Fruit fly (Drosophila melanogaster) whole organism, wandering third instar larva: ENCODE measurements around the gene Fbp1.

ENCODE experiments used
- Abd-B ChIP-seq: fragments of >200 bp; optimal IDR thresholded peaks from 2 replicates; lab custom pipeline; 2017; ENCODE audit warnings: missing biosample characterization, missing genetic modification characterization
- CG32264 ChIP-seq: fragments of 200-800 bp; sonication (Bioruptor generic); optimal IDR thresholded peaks from 2 replicates; lab custom pipeline; 2016; ENCODE audit warnings: missing biosample characterization, missing genetic modification characterization
- CG9705 ChIP-seq: fragments of 200-800 bp; sonication (Bioruptor generic); optimal IDR thresholded peaks from 2 replicates; lab custom pipeline; 2018; ENCODE audit warnings: missing biosample characterization, mild to moderate bottlenecking, missing genetic modification characterization
- CrebA ChIP-seq: fragments of 200-800 bp; sonication (Bioruptor generic); optimal IDR thresholded peaks from 2 replicates; lab custom pipeline; 2016; ENCODE audit warnings: missing biosample characterization, mild to moderate bottlenecking, missing genetic modification characterization, borderline replicate concordance
- Dfd ChIP-seq: fragments of >200 bp; optimal IDR thresholded peaks from 2 replicates; lab custom pipeline; 2017; ENCODE audit warnings: missing biosample characterization, missing genetic modification characterization
- Dif ChIP-seq: fragments of 200-275, 200-300 bp; sonication (Bioruptor generic); optimal IDR thresholded peaks from 2 replicates; lab custom pipeline; 2018; ENCODE audit warnings: missing biosample characterization, missing genetic modification characterization; ENCODE audit not compliant: partially characterized antibody
- GATAd ChIP-seq: sonication (Bioruptor generic); optimal IDR thresholded peaks from 2 replicates; lab custom pipeline; 2016; ENCODE audit warnings: missing biosample characterization, missing genetic modification characterization
- HLH106 ChIP-seq: fragments of 200-800 bp; optimal IDR thresholded peaks from 3 replicates; lab custom pipeline; 2019; ENCODE audit warnings: missing biosample characterization, mild to moderate bottlenecking, missing genetic modification characterization, moderate library complexity
- Hnf4 ChIP-seq: fragments of 200-800 bp; sonication (Bioruptor generic); optimal IDR thresholded peaks from 2 replicates; lab custom pipeline; 2016; ENCODE audit warnings: missing biosample characterization, mild to moderate bottlenecking, missing genetic modification characterization
- Hr78 ChIP-seq: fragments of >200 bp; optimal IDR thresholded peaks from 2 replicates; lab custom pipeline; 2017; ENCODE audit warnings: missing biosample characterization, missing genetic modification characterization
- Hr83 ChIP-seq: fragments of 200-300 bp; sonication (Bioruptor generic); optimal IDR thresholded peaks from 2 replicates; lab custom pipeline; 2016; ENCODE audit warnings: missing biosample characterization, mild to moderate bottlenecking, missing genetic modification characterization, moderate library complexity; ENCODE audit not compliant: poor library complexity, severe bottlenecking
- Jra ChIP-seq: sonication (Bioruptor generic); optimal IDR thresholded peaks from 2 replicates; lab custom pipeline; 2016; ENCODE audit warnings: missing biosample characterization, missing genetic modification characterization
- Mio ChIP-seq: sonication (Bioruptor generic); optimal IDR thresholded peaks from 2 replicates; lab custom pipeline; 2016; ENCODE audit warnings: missing biosample characterization, missing genetic modification characterization
- Myc ChIP-seq: fragments of >200 bp; optimal IDR thresholded peaks from 2 replicates; lab custom pipeline; 2017
- N ChIP-seq: fragments of >200 bp; optimal IDR thresholded peaks from 2 replicates; lab custom pipeline; 2018; ENCODE audit warnings: missing biosample characterization, missing external identifiers, missing genetic modification characterization
- OdsH ChIP-seq: fragments of 200-800 bp; sonication (Bioruptor generic); optimal IDR thresholded peaks from 2 replicates; lab custom pipeline; 2016; ENCODE audit warnings: missing biosample characterization, mild to moderate bottlenecking, missing genetic modification characterization
- Rel ChIP-seq, 2 experiments: fragments of 200-800 bp; sonication (Bioruptor generic) in 1 of 2; optimal IDR thresholded peaks; 2 replicates in 1 of 2; 3 replicates in 1 of 2; lab custom pipeline; 2016 to 2019; ENCODE audit warnings: mild to moderate bottlenecking in 2 of 2, missing biosample characterization in 2 of 2, missing genetic modification characterization in 2 of 2, moderate library complexity in 1 of 2
- Sp1 ChIP-seq: fragments of 200-800 bp; sonication (Bioruptor generic); optimal IDR thresholded peaks from 3 replicates; lab custom pipeline; 2019; ENCODE audit warnings: missing biosample characterization, mild to moderate bottlenecking, missing genetic modification characterization, moderate library complexity
- Vsx2 ChIP-seq: fragments of 200-300, 225-300 bp; sonication (Bioruptor generic); optimal IDR thresholded peaks from 2 replicates; lab custom pipeline; 2018; ENCODE audit warnings: missing biosample characterization, missing genetic modification characterization; ENCODE audit not compliant: partially characterized antibody
- br ChIP-seq: fragments of 200-800 bp; sonication (Bioruptor generic); optimal IDR thresholded peaks from 2 replicates; lab custom pipeline; 2016; ENCODE audit warnings: missing biosample characterization, missing genetic modification characterization
- brk ChIP-seq: fragments of 200-800 bp; sonication (Bioruptor generic); optimal IDR thresholded peaks from 2 replicates; lab custom pipeline; 2016; ENCODE audit warnings: missing biosample characterization, mild to moderate bottlenecking, missing genetic modification characterization
- dl ChIP-seq, 2 experiments: fragments of 175-275, 200-275 bp in 1 of 2; fragments of 200-275 bp in 1 of 2; sonication (Bioruptor generic); optimal IDR thresholded peaks; lab custom pipeline; 2018; ENCODE audit warnings: mild to moderate bottlenecking in 2 of 2, missing biosample characterization in 2 of 2, missing genetic modification characterization in 2 of 2, moderate library complexity in 2 of 2; ENCODE audit not compliant: partially characterized antibody in 2 of 2, insufficient read depth in 1 of 2
- dmrt93B ChIP-seq: fragments of 200-800 bp; sonication (Bioruptor generic); optimal IDR thresholded peaks from 2 replicates; lab custom pipeline; 2018; ENCODE audit warnings: missing biosample characterization, mild to moderate bottlenecking, missing genetic modification characterization
- dsf ChIP-seq: sonication (Bioruptor generic); optimal IDR thresholded peaks from 2 replicates; lab custom pipeline; 2016; ENCODE audit warnings: missing biosample characterization, missing genetic modification characterization, borderline replicate concordance
- ey ChIP-seq: fragments of 200-800 bp; sonication (Bioruptor generic); optimal IDR thresholded peaks from 2 replicates; lab custom pipeline; 2016; ENCODE audit warnings: missing biosample characterization, missing genetic modification characterization
- foxo ChIP-seq, 2 experiments: fragments of 200-800 bp; sonication (Bioruptor generic); optimal IDR thresholded peaks; 2 replicates in 1 of 2; 3 replicates in 1 of 2; lab custom pipeline; 2016 to 2017; ENCODE audit warnings: missing biosample characterization in 2 of 2, missing genetic modification characterization in 2 of 2
- fru ChIP-seq: fragments of 200-800 bp; sonication (Bioruptor generic); optimal IDR thresholded peaks from 3 replicates; lab custom pipeline; 2016; ENCODE audit warnings: missing biosample characterization, mild to moderate bottlenecking, missing genetic modification characterization
- h ChIP-seq: fragments of 200-800 bp; sonication (Bioruptor generic); optimal IDR thresholded peaks from 3 replicates; lab custom pipeline; 2016; ENCODE audit warnings: missing biosample characterization, mild to moderate bottlenecking, missing genetic modification characterization
- jim ChIP-seq: fragments of 175-275, 200-325 bp; sonication (Bioruptor generic); optimal IDR thresholded peaks from 2 replicates; lab custom pipeline; 2016; ENCODE audit warnings: missing biosample characterization, mild to moderate bottlenecking, missing genetic modification characterization
- lola ChIP-seq: fragments of >200 bp; optimal IDR thresholded peaks from 2 replicates; lab custom pipeline; 2017; ENCODE audit warnings: missing biosample characterization, missing genetic modification characterization
- pan ChIP-seq: fragments of >200 bp; optimal IDR thresholded peaks from 2 replicates; lab custom pipeline; 2017
- psq ChIP-seq: fragments of 200-800 bp; sonication (Bioruptor generic); optimal IDR thresholded peaks from 3 replicates; lab custom pipeline; 2017; ENCODE audit warnings: missing biosample characterization, mild to moderate bottlenecking, missing genetic modification characterization, moderate library complexity
- rgr ChIP-seq: fragments of 200-800 bp; sonication (Bioruptor generic); optimal IDR thresholded peaks from 3 replicates; lab custom pipeline; 2016; ENCODE audit warnings: missing biosample characterization, mild to moderate bottlenecking, missing genetic modification characterization
- sage ChIP-seq: fragments of 200-800 bp; sonication (Bioruptor generic); optimal IDR thresholded peaks from 2 replicates; lab custom pipeline; 2016; ENCODE audit warnings: missing biosample characterization, mild to moderate bottlenecking, missing genetic modification characterization
- sv ChIP-seq: fragments of 200-800 bp; sonication (Bioruptor generic); optimal IDR thresholded peaks from 3 replicates; lab custom pipeline; 2016; ENCODE audit warnings: missing biosample characterization, missing genetic modification characterization
- tai ChIP-seq: sonication (Bioruptor generic); optimal IDR thresholded peaks from 2 replicates; lab custom pipeline; 2016; ENCODE audit warnings: missing biosample characterization, missing genetic modification characterization
- usp ChIP-seq: fragments of >200 bp; optimal IDR thresholded peaks from 2 replicates; lab custom pipeline; 2017; ENCODE audit warnings: missing biosample characterization, missing genetic modification characterization
- woc ChIP-seq: sonication (Bioruptor generic); optimal IDR thresholded peaks from 2 replicates; lab custom pipeline; 2016; ENCODE audit warnings: missing biosample characterization, mild to moderate bottlenecking, missing genetic modification characterization

The Fbp1 gene

DNA sequence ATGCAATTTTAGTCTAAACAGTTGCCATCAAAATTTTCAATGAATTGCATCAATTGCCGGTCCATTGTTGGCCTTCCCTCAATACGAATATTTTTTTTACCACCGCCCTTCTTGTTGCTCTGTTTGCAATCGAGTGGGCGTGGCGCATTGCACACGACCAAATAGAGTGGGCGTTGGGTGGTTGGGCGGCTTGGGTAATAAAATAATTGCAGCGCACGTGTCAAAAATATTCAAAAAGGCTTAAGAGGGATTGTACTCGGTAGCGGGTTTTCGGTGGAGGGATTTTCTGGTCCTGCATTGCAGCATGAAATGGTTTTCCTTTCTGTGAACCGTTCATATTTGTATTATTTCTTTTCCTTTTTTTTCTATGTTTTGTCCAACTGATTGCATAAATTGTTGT is 8.8 kb downstream of the Fbp1 start:
- no peak for TF ChIP-seq rgr (GFP tag; lab: Kevin White, UChicago)
- no peak for TF ChIP-seq sv (GFP tag; lab: Kevin White, UChicago)
- no peak for TF ChIP-seq ey
- TF ChIP-seq woc (GFP tag; lab: Kevin White, UChicago) = no peak
- TF ChIP-seq foxo (GFP tag; optimal IDR thresholded peaks at IDR 0.05; lab: Kevin White, UChicago) = no peak
- TF ChIP-seq Abd-B (GFP tag; lab: Kevin White, UChicago) = no peak
- TF ChIP-seq dl (GFP tag; optimal IDR thresholded peaks at IDR 0.05; lab: Kevin White, UChicago; ENCODE audit: insufficient read depth in 1 of 2, partially characterized antibody in 2 of 2) = no peak
- TF ChIP-seq sage (GFP tag; lab: Kevin White, UChicago) = no peak
- no peak for TF ChIP-seq Hr78 (GFP tag; lab: Kevin White, UChicago)
- TF ChIP-seq pan (lab: Kevin White, UChicago) = no peak
- TF ChIP-seq br (GFP tag; lab: Kevin White, UChicago) = no peak
- TF ChIP-seq CG9705 (GFP tag; lab: Kevin White, UChicago) = no peak
- no peak for TF ChIP-seq h (GFP tag; lab: Kevin White, UChicago)
- TF ChIP-seq Mio (GFP tag; lab: Kevin White, UChicago) = no peak
- TF ChIP-seq Rel (GFP tag; optimal IDR thresholded peaks at IDR 0.05; lab: Kevin White, UChicago) = no peak
- no peak for TF ChIP-seq Rel (tag; optimal IDR thresholded peaks at IDR 0.05; lab: Kevin White, UChicago)
- no peak for TF ChIP-seq jim (GFP tag; lab: Kevin White, UChicago)
- TF ChIP-seq psq (GFP tag; lab: Kevin White, UChicago) = no peak
- no peak for TF ChIP-seq usp (GFP tag; lab: Kevin White, UChicago)
- TF ChIP-seq Jra (GFP tag; lab: Kevin White, UChicago) = no peak

dm6 chr3L:14086225-14086624 is 11.6 kb downstream of the Fbp1 start:
- TF ChIP-seq sv (GFP tag; lab: Kevin White, UChicago) (no peak), Rel (GFP tag; optimal IDR thresholded peaks at IDR 0.05; lab: Kevin White, UChicago) (no peak), Rel (tag; optimal IDR thresholded peaks at IDR 0.05; lab: Kevin White, UChicago) (no peak), Abd-B (GFP tag; lab: Kevin White, UChicago) (no peak), sage (GFP tag; lab: Kevin White, UChicago) (no peak), Jra (GFP tag; lab: Kevin White, UChicago) (no peak), Hnf4 (GFP tag; lab: Kevin White, UChicago) (no peak), jim (GFP tag; lab: Kevin White, UChicago) (no peak), brk (no peak), GATAd (GFP tag; lab: Kevin White, UChicago) (no peak), HLH106 (tag; lab: Kevin White, UChicago) (no peak), fru (GFP tag; lab: Kevin White, UChicago) (no peak), pan (lab: Kevin White, UChicago) (no peak), dmrt93B (GFP tag; lab: Kevin White, UChicago) (no peak), Myc (no peak)

DNA sequence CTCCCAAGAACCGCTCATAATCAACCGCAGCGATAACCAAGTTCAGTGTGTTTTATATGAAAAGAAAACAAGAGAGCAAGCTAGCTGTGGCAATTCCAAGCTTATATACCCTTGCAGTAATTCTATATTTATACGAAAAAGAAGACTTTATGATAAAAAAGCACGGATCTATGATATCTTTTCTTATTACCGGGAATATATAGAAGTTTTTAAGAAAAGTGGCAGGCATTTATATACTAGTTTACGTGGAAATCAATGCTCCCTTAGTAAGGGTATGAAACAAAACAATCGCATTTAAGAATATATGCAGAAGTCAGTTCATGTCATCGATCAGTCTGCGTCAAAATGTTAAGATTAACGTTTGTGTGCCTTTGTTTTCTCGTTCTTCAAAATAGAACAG is 14.6 kb downstream of the Fbp1 start, which contains the start of gene CG8100:
CG8100 (plus strand) TSS at position 333 of the 400 bp plus-strand sequence.
- TF ChIP-seq lola (GFP tag; lab: Kevin White, UChicago) (no peak), Dfd (GFP tag; lab: Kevin White, UChicago) (no peak), OdsH (peak; percentile 76), Dif (GFP tag; lab: Kevin White, UChicago) (no peak), h (GFP tag; lab: Kevin White, UChicago) (peak; percentile 84), sage (GFP tag; lab: Kevin White, UChicago) (peak; percentile 66), Abd-B (GFP tag; lab: Kevin White, UChicago) (no peak), HLH106 (tag; lab: Kevin White, UChicago) (peak; percentile 35), Hnf4 (GFP tag; lab: Kevin White, UChicago) (peak; percentile 48), jim (GFP tag; lab: Kevin White, UChicago) (no peak), usp (GFP tag; lab: Kevin White, UChicago) (no peak), rgr (GFP tag; lab: Kevin White, UChicago) (peak; percentile 71), fru (GFP tag; lab: Kevin White, UChicago) (peak; percentile 80), Mio (GFP tag; lab: Kevin White, UChicago) (no peak), Sp1 (GFP tag; lab: Kevin White, UChicago) (peak; percentile 65), dsf (GFP tag; lab: Kevin White, UChicago) (no peak), Rel (GFP tag; optimal IDR thresholded peaks at IDR 0.05; lab: Kevin White, UChicago) (peak; percentile 20), Rel (tag; optimal IDR thresholded peaks at IDR 0.05; lab: Kevin White, UChicago) (no peak), GATAd (GFP tag; lab: Kevin White, UChicago) (no peak), brk (no peak), Hr78 (GFP tag; lab: Kevin White, UChicago) (no peak), woc (GFP tag; lab: Kevin White, UChicago) (peak; percentile 45), sv (GFP tag; lab: Kevin White, UChicago) (no peak), foxo (GFP tag; optimal IDR thresholded peaks at IDR 0.05; lab: Kevin White, UChicago) (peak in 1 of 2 experiments; percentile 72), ey (peak; percentile 74), Vsx2 (GFP tag; lab: Kevin White, UChicago) (no peak), dmrt93B (GFP tag; lab: Kevin White, UChicago) (peak; percentile 34), CG9705 (GFP tag; lab: Kevin White, UChicago) (no peak), Hr83 (GFP tag; lab: Kevin White, UChicago) (no peak), CrebA (no peak), CG32264 (GFP tag; lab: Kevin White, UChicago) (peak; percentile 21), br (GFP tag; lab: Kevin White, UChicago) (peak; percentile 68), tai (no peak), N (GFP tag; lab: Kevin White, UChicago) (no peak), Myc (no peak), pan (lab: Kevin White, UChicago) (peak; percentile 7), dl (GFP tag; optimal IDR thresholded peaks at IDR 0.05; lab: Kevin White, UChicago; ENCODE audit: insufficient read depth in 1 of 2, partially characterized antibody in 2 of 2) (no peak), psq (GFP tag; lab: Kevin White, UChicago) (peak; percentile 57), Jra (GFP tag; lab: Kevin White, UChicago) (no peak)
